Worm (Caenorhabditis elegans) whole organism, L4 larva: ENCODE measurements around the gene gop-3.
A peak's percentile ranks its signal among the peaks of the same experiment; 100 is the strongest.

Experiments used
- F26F4.8 ChIP-seq: fragments of 200-800 bp; sonication (Bioruptor generic); conservative IDR thresholded peaks from 2 replicates; pipeline ENCODE4 v1.3.6; 2022; ENCODE audit warnings: missing genetic modification characterization, missing compliant biosample characterization
- F44E2.7 ChIP-seq: fragments of 200-800 bp; sonication (Bioruptor generic); IDR thresholded peaks from 2 replicates; pipeline ENCODE4 v2.1.2; 2022; ENCODE audit warnings: missing genetic modification characterization, missing compliant biosample characterization
- F49E8.2 ChIP-seq: sonication (generic microtip); optimal IDR thresholded peaks from 2 replicates; lab custom pipeline; 2016; ENCODE audit warnings: missing compliant biosample characterization, mild to moderate bottlenecking, missing genetic modification characterization, borderline replicate concordance
- T20F7.1 ChIP-seq: fragments of 200-800 bp; sonication (Bioruptor generic); optimal IDR thresholded peaks from 2 replicates; lab custom pipeline; 2018; ENCODE audit warnings: mild to moderate bottlenecking, missing genetic modification characterization, missing compliant biosample characterization
- Y75B8A.6 ChIP-seq: fragments of 200-800 bp; sonication (Bioruptor generic); IDR thresholded peaks from 2 replicates; pipeline ENCODE4 v1.3.6; 2022; ENCODE audit warnings: missing genetic modification reagents, missing genetic modification characterization, missing compliant biosample characterization
- ZK546.5 ChIP-seq, 2 experiments: sonication (generic microtip); optimal IDR thresholded peaks; 2 replicates each; lab custom pipeline; 2017; ENCODE audit warnings: missing biosample characterization in 2 of 2, missing genetic modification characterization in 2 of 2
- aha-1 ChIP-seq: fragments of 150-350 bp; peaks from one replicate; lab custom pipeline; 2014; ENCODE audit warnings: missing biosample characterization, missing genetic modification characterization
- ceh-20 ChIP-seq: fragments of 200-800 bp; sonication (Bioruptor generic); IDR thresholded peaks from 2 replicates; pipeline ENCODE4 v1.3.6; 2022; ENCODE audit warnings: missing genetic modification reagents, missing genetic modification characterization, missing compliant biosample characterization
- ceh-44 ChIP-seq: fragments of 200-800 bp; sonication (Bioruptor generic); IDR thresholded peaks from 2 replicates; pipeline ENCODE4 v1.3.6; 2022; ENCODE audit warnings: missing genetic modification reagents, missing genetic modification characterization, missing compliant biosample characterization
- daf-19 ChIP-seq: fragments of 200-800 bp; sonication (Bioruptor generic); conservative IDR thresholded peaks from 2 replicates; pipeline ENCODE4 v1.3.6; 2022; ENCODE audit warnings: missing genetic modification characterization, missing compliant biosample characterization
- daf-8 ChIP-seq: fragments of 200-800 bp; sonication (Bioruptor generic); IDR thresholded peaks from 2 replicates; pipeline ENCODE4 v1.3.6; 2022; ENCODE audit warnings: missing genetic modification characterization, missing compliant biosample characterization
- dve-1 ChIP-seq: sonication (generic microtip); optimal IDR thresholded peaks from 2 replicates; lab custom pipeline; 2017; ENCODE audit warnings: antibody characterized with exemption, mild to moderate bottlenecking, missing genetic modification characterization, missing compliant biosample characterization; ENCODE audit not compliant: insufficient read depth
- egl-27 ChIP-seq: sonication (generic microtip); optimal IDR thresholded peaks from 3 replicates; lab custom pipeline; 2017; ENCODE audit warnings: missing biosample characterization, missing genetic modification reagents, missing genetic modification characterization
- fkh-10 ChIP-seq: fragments of 150-350 bp; optimal IDR thresholded peaks from 2 replicates; lab custom pipeline; 2014; ENCODE audit warnings: missing biosample characterization, missing genetic modification reagents, missing genetic modification characterization
- fos-1 ChIP-seq: fragments of 150-350 bp; optimal IDR thresholded peaks from 2 replicates; lab custom pipeline; 2014; ENCODE audit warnings: missing biosample characterization, missing genetic modification characterization
- gei-8 ChIP-seq: fragments of 200-800 bp; sonication (Bioruptor generic); optimal IDR thresholded peaks from 2 replicates; lab custom pipeline; 2018; ENCODE audit warnings: mild to moderate bottlenecking, missing genetic modification characterization, missing compliant biosample characterization
- hlh-11 ChIP-seq: fragments of 200-800 bp; sonication (Bioruptor generic); optimal IDR thresholded peaks from 2 replicates; lab custom pipeline; 2018; ENCODE audit warnings: mild to moderate bottlenecking, missing genetic modification characterization, missing compliant biosample characterization
- hlh-30 ChIP-seq: sonication (generic microtip); optimal IDR thresholded peaks from 2 replicates; lab custom pipeline; 2017; ENCODE audit warnings: antibody characterized with exemption, mild to moderate bottlenecking, missing genetic modification characterization, missing compliant biosample characterization; ENCODE audit not compliant: insufficient read depth
- hmg-1.1 ChIP-seq: fragments of 200-800 bp; sonication (Bioruptor generic); IDR thresholded peaks from 2 replicates; pipeline ENCODE4 v1.3.6; 2022; ENCODE audit warnings: missing genetic modification reagents, missing genetic modification characterization, missing compliant biosample characterization
- jun-1 ChIP-seq: fragments of 150-350 bp; optimal IDR thresholded peaks from 2 replicates; lab custom pipeline; 2014; ENCODE audit warnings: missing biosample characterization, missing genetic modification reagents, missing genetic modification characterization
- lim-7 ChIP-seq: fragments of 200-800 bp; sonication (Bioruptor generic); IDR thresholded peaks from 2 replicates; pipeline ENCODE4 v1.3.6; 2022; ENCODE audit warnings: missing genetic modification characterization, missing compliant biosample characterization
- lin-1 ChIP-seq: fragments of 200-800 bp; sonication (Bioruptor generic); IDR thresholded peaks from 2 replicates; pipeline ENCODE4 v1.3.6; 2022; ENCODE audit warnings: missing genetic modification reagents, missing genetic modification characterization, missing compliant biosample characterization
- lin-15B ChIP-seq: fragments of 150-350 bp; sonication (generic microtip); optimal IDR thresholded peaks from 3 replicates; lab custom pipeline; 2014; ENCODE audit warnings: missing biosample characterization, missing genetic modification characterization
- lsy-2 ChIP-seq, 2 experiments: fragments of 150-350 bp in 1 of 2; sonication (generic microtip) in 1 of 2; optimal IDR thresholded peaks; 2 replicates each; lab custom pipeline; 2014 to 2017; ENCODE audit warnings: missing biosample characterization in 2 of 2, missing genetic modification characterization in 2 of 2
- madf-9 ChIP-seq: fragments of 200-800 bp; sonication (Bioruptor generic); conservative IDR thresholded peaks from 2 replicates; pipeline ENCODE4 v1.3.6; 2022; ENCODE audit warnings: missing genetic modification reagents, missing genetic modification characterization, missing compliant biosample characterization
- mep-1 ChIP-seq: fragments of 150-350 bp; sonication (generic microtip); optimal IDR thresholded peaks from 3 replicates; lab custom pipeline; 2014; ENCODE audit warnings: missing biosample characterization, missing genetic modification characterization
- mxl-3 ChIP-seq: fragments of 200-800 bp; sonication (Bioruptor generic); optimal IDR thresholded peaks from 2 replicates; lab custom pipeline; 2018; ENCODE audit warnings: mild to moderate bottlenecking, missing genetic modification characterization, missing compliant biosample characterization
- nhr-10 ChIP-seq: fragments of 150-350 bp; optimal IDR thresholded peaks from 2 replicates; lab custom pipeline; 2014; ENCODE audit warnings: missing biosample characterization, missing genetic modification characterization
- nhr-102 ChIP-seq: sonication (generic microtip); optimal IDR thresholded peaks from 2 replicates; lab custom pipeline; 2016; ENCODE audit warnings: mild to moderate bottlenecking, missing genetic modification characterization, moderate library complexity, missing compliant biosample characterization
- nhr-11 ChIP-seq: fragments of 150-350 bp; optimal IDR thresholded peaks from 2 replicates; lab custom pipeline; 2014; ENCODE audit warnings: missing biosample characterization, missing genetic modification characterization
- nhr-41 ChIP-seq: fragments of 200-800 bp; sonication (Bioruptor generic); IDR thresholded peaks from 2 replicates; pipeline ENCODE4 v1.3.6; 2022; ENCODE audit warnings: missing genetic modification reagents, missing genetic modification characterization, missing compliant biosample characterization
- nhr-42 ChIP-seq: fragments of 200-800 bp; sonication (Bioruptor generic); IDR thresholded peaks from 2 replicates; pipeline ENCODE4 v1.3.6; 2022; ENCODE audit warnings: missing genetic modification characterization, missing compliant biosample characterization
- nhr-77 ChIP-seq: fragments of 150-350 bp; optimal IDR thresholded peaks from 2 replicates; lab custom pipeline; 2014; ENCODE audit warnings: missing biosample characterization, missing genetic modification characterization
- pha-4 ChIP-seq, 2 experiments: fragments of 150-350 bp in 1 of 2; fragments of 200-800 bp in 1 of 2; sonication (Bioruptor generic) in 1 of 2; IDR thresholded peaks in 1 of 2; optimal IDR thresholded peaks in 1 of 2; 2 replicates each; pipeline versions ENCODE4 v1.3.6 to Lab custom; 2014 to 2022; ENCODE audit warnings: missing genetic modification characterization in 2 of 2, missing genetic modification reagents in 2 of 2, missing biosample characterization in 1 of 2, missing compliant biosample characterization in 1 of 2
- pqm-1 ChIP-seq: sonication (generic microtip); optimal IDR thresholded peaks from 2 replicates; lab custom pipeline; 2017; ENCODE audit warnings: missing biosample characterization, missing genetic modification characterization
- saeg-2 ChIP-seq: fragments of 200-800 bp; sonication (Bioruptor generic); IDR thresholded peaks from 2 replicates; pipeline ENCODE4 v1.3.6; 2022; ENCODE audit warnings: missing genetic modification reagents, missing genetic modification characterization, missing compliant biosample characterization
- spr-1 ChIP-seq: sonication (generic microtip); optimal IDR thresholded peaks from 2 replicates; lab custom pipeline; 2016; ENCODE audit warnings: mild to moderate bottlenecking, missing genetic modification characterization, missing compliant biosample characterization
- tra-1 ChIP-seq: fragments of 200-800 bp; sonication (Bioruptor generic); IDR thresholded peaks from 2 replicates; pipeline ENCODE4 v1.3.6; 2022; ENCODE audit warnings: missing genetic modification reagents, missing genetic modification characterization, missing compliant biosample characterization
- unc-39 ChIP-seq: sonication (generic microtip); optimal IDR thresholded peaks from 2 replicates; lab custom pipeline; 2017; ENCODE audit warnings: missing biosample characterization, missing genetic modification characterization
- unc-62 ChIP-seq, 3 experiments: fragments of 150-350 bp in 1 of 3; sonication (generic microtip); optimal IDR thresholded peaks in 2 of 3; peaks in 1 of 3; 1 replicate in 1 of 3; 2 replicates in 2 of 3; lab custom pipeline; 2014 to 2017; ENCODE audit warnings: missing biosample characterization in 3 of 3, missing genetic modification characterization in 3 of 3, missing genetic modification reagents in 3 of 3, missing genotype in 1 of 3
- vab-7 ChIP-seq: fragments of 200-800 bp; sonication (Bioruptor generic); IDR thresholded peaks from 2 replicates; pipeline ENCODE4 v1.3.6; 2022; ENCODE audit warnings: missing genetic modification reagents, missing genetic modification characterization, missing compliant biosample characterization
- zag-1 ChIP-seq: fragments of 150-350 bp; optimal IDR thresholded peaks from 2 replicates; lab custom pipeline; 2014; ENCODE audit warnings: missing biosample characterization, missing genetic modification characterization
- zfp-2 ChIP-seq: sonication (generic microtip); optimal IDR thresholded peaks from 2 replicates; lab custom pipeline; 2016; ENCODE audit warnings: mild to moderate bottlenecking, missing genetic modification characterization, missing compliant biosample characterization
- zip-11 ChIP-seq: fragments of 200-800 bp; sonication (Bioruptor generic); IDR thresholded peaks from 2 replicates; pipeline ENCODE4 v1.3.6; 2022; ENCODE audit warnings: missing genetic modification characterization, missing compliant biosample characterization

The gop-3 gene

ce11 chrIII:5230415-5230814, 30.1 kb upstream of the gop-3 start, which contains the start of gene prmt-5 (continued):
- no peak for TF ChIP-seq saeg-2
- TF ChIP-seq pha-4 (GFP tag; IDR thresholded peaks at IDR 0.05; lab: Robert Waterston, UW): peak; percentile 81; the same call in 1 of the 2 replicates
- TF ChIP-seq pha-4 (tag; optimal IDR thresholded peaks at IDR 0.05; lab: Kevin White, UChicago): no peak
- no peak for TF ChIP-seq jun-1
- peak; percentile 67 for TF ChIP-seq tra-1 (GFP tag; lab: Robert Waterston, UW)
- TF ChIP-seq nhr-102: peak; percentile 74
- TF ChIP-seq fos-1 (tag; lab: Kevin White, UChicago): no peak
- TF ChIP-seq T20F7.1: peak; percentile 59
- TF ChIP-seq F26F4.8: no peak
- no peak for TF ChIP-seq daf-8 (GFP tag; lab: Robert Waterston, UW)
- no peak for TF ChIP-seq pqm-1 (tag; lab: Kevin White, UChicago)
- TF ChIP-seq nhr-11: no peak
- TF ChIP-seq daf-19 (GFP tag; lab: Robert Waterston, UW): no peak
- no peak for TF ChIP-seq unc-62 (GFP tag; optimal IDR thresholded peaks at IDR 0.05 in 1 of 2; lab: Kevin White, UChicago)
- TF ChIP-seq unc-62 (tag; optimal IDR thresholded peaks at IDR 0.05; lab: Kevin White, UChicago): no peak
- no peak for TF ChIP-seq zfp-2 (tag; lab: Kevin White, UChicago)
- TF ChIP-seq zip-11 (GFP tag; lab: Robert Waterston, UW): no peak
- TF ChIP-seq nhr-42 (GFP tag; lab: Robert Waterston, UW): peak; percentile 65; the same call in 1 of the 2 replicates
- TF ChIP-seq lin-15B (tag; lab: Kevin White, UChicago): no peak
- no peak for TF ChIP-seq ZK546.5 (tag; optimal IDR thresholded peaks at IDR 0.05; lab: Kevin White, UChicago)
- TF ChIP-seq mep-1 (tag; lab: Kevin White, UChicago): peak; percentile 47
- peak; percentile 50 for TF ChIP-seq F49E8.2 (tag; lab: Kevin White, UChicago)
- no peak for TF ChIP-seq egl-27 (tag; lab: Kevin White, UChicago)
- no peak for TF ChIP-seq hmg-1.1
- TF ChIP-seq nhr-10 (tag; lab: Kevin White, UChicago): peak; percentile 44
- TF ChIP-seq Y75B8A.6 (GFP tag; lab: Robert Waterston, UW): peak; percentile 77
- TF ChIP-seq zag-1 (tag; lab: Kevin White, UChicago): no peak
- TF ChIP-seq nhr-41 (GFP tag; lab: Robert Waterston, UW): no peak
- TF ChIP-seq F44E2.7 (GFP tag; lab: Robert Waterston, UW): 0 out of 2 replicates have a peak, but pooled peaks have one; percentile 4
- TF ChIP-seq aha-1 (tag; lab: Kevin White, UChicago): peak; percentile 50
- no peak for TF ChIP-seq ceh-44 (GFP tag; lab: Robert Waterston, UW)
- TF ChIP-seq gei-8 (GFP tag; lab: Kevin White, UChicago): peak; percentile 79
- 0 out of 2 replicates have a peak, but pooled peaks have one; percentile 73 for TF ChIP-seq lin-1
- 0 out of 2 replicates have a peak, but pooled peaks have one; percentile 8 for TF ChIP-seq ceh-20 (GFP tag; lab: Robert Waterston, UW)
- TF ChIP-seq vab-7 (GFP tag; lab: Robert Waterston, UW): no peak
- 0 out of 2 replicates have a peak, but pooled peaks have one; percentile 6 for TF ChIP-seq madf-9 (GFP tag; lab: Robert Waterston, UW)
- peak; percentile 61 for TF ChIP-seq dve-1
- 0 out of 2 replicates have a peak, but pooled peaks have one; percentile 60 for TF ChIP-seq lim-7
- TF ChIP-seq lsy-2 (tag; optimal IDR thresholded peaks at IDR 0.05; lab: Kevin White, UChicago): peak in 1 of 2 experiments; percentile 54
- TF ChIP-seq mxl-3 (GFP tag; lab: Kevin White, UChicago): no peak
- TF ChIP-seq hlh-30 (tag; lab: Kevin White, UChicago): no peak
- no peak for TF ChIP-seq fkh-10 (GFP tag; lab: Kevin White, UChicago)
- TF ChIP-seq unc-39 (tag; lab: Kevin White, UChicago): no peak
- peak; percentile 45 for TF ChIP-seq spr-1
- TF ChIP-seq nhr-77 (tag; lab: Kevin White, UChicago): peak; percentile 38
- TF ChIP-seq hlh-11 (tag; lab: Kevin White, UChicago): peak; percentile 51
